Worm (Caenorhabditis elegans) whole organism, mixed stage, embryonic: Measurements from ENCODE around the gene srh-109.

Experiments used
- M03D4.4 ChIP-seq: sonication (generic microtip); optimal IDR thresholded peaks from 2 replicates; lab custom pipeline; 2017; ENCODE audit warnings: mild to moderate bottlenecking, missing genetic modification characterization, missing compliant biosample characterization
- bed-3 ChIP-seq: fragments of 200-800 bp; sonication (Bioruptor generic); optimal IDR thresholded peaks from 3 replicates; lab custom pipeline; 2018; ENCODE audit warnings: mild to moderate bottlenecking, missing genetic modification characterization, moderate library complexity, missing compliant biosample characterization
- ceh-43 ChIP-seq: fragments of 200-800 bp; sonication (Bioruptor generic); optimal IDR thresholded peaks from 2 replicates; lab custom pipeline; 2018; ENCODE audit warnings: mild to moderate bottlenecking, missing genetic modification characterization, moderate library complexity, missing compliant biosample characterization
- ces-1 ChIP-seq: fragments of 150-350 bp; optimal IDR thresholded peaks from 2 replicates; lab custom pipeline; 2014; ENCODE audit warnings: missing biosample characterization, missing genetic modification reagents, missing genetic modification characterization
- cnd-1 ChIP-seq: fragments of 200-800 bp; sonication (Bioruptor generic); optimal IDR thresholded peaks from 2 replicates; lab custom pipeline; 2018; ENCODE audit warnings: mild to moderate bottlenecking, missing genetic modification characterization, missing compliant biosample characterization
- drap-1 ChIP-seq: fragments of 200-800 bp; sonication (Bioruptor generic); optimal IDR thresholded peaks from 3 replicates; lab custom pipeline; 2018; ENCODE audit warnings: mild to moderate bottlenecking, missing genetic modification characterization, missing compliant biosample characterization
- elt-1 ChIP-seq: sonication (generic microtip); optimal IDR thresholded peaks from 2 replicates; lab custom pipeline; 2017; ENCODE audit warnings: missing genetic modification characterization, mild to moderate bottlenecking, missing compliant biosample characterization, antibody characterized with exemption, moderate library complexity, borderline replicate concordance; ENCODE audit not compliant: insufficient read depth
- elt-3 ChIP-seq: fragments of 150-350 bp; optimal IDR thresholded peaks from 2 replicates; lab custom pipeline; 2014; ENCODE audit warnings: missing biosample characterization, missing genetic modification characterization
- flh-1 ChIP-seq: fragments of 200-800 bp; sonication (Bioruptor generic); optimal IDR thresholded peaks from 2 replicates; lab custom pipeline; 2018; ENCODE audit warnings: mild to moderate bottlenecking, missing genetic modification characterization, moderate library complexity, missing compliant biosample characterization
- ham-2 ChIP-seq: fragments of 200-800 bp; sonication (Bioruptor generic); optimal IDR thresholded peaks from 2 replicates; lab custom pipeline; 2018; ENCODE audit warnings: mild to moderate bottlenecking, missing genetic modification characterization, missing compliant biosample characterization
- hlh-1 ChIP-seq: fragments of 150-350 bp; optimal IDR thresholded peaks from 2 replicates; lab custom pipeline; 2014; ENCODE audit warnings: missing biosample characterization, missing genetic modification reagents, missing genetic modification characterization
- lin-13 ChIP-seq: fragments of 150-350 bp; optimal IDR thresholded peaks from 2 replicates; lab custom pipeline; 2014; ENCODE audit warnings: missing biosample characterization, missing genetic modification characterization
- lin-32 ChIP-seq: fragments of 200-800 bp; sonication (Bioruptor generic); optimal IDR thresholded peaks from 2 replicates; lab custom pipeline; 2018; ENCODE audit warnings: mild to moderate bottlenecking, missing genetic modification characterization, missing compliant biosample characterization
- lsy-2 ChIP-seq: fragments of 150-350 bp; optimal IDR thresholded peaks from 2 replicates; lab custom pipeline; 2014; ENCODE audit warnings: missing biosample characterization, missing genetic modification characterization
- mab-5 ChIP-seq: fragments of 150-350 bp; optimal IDR thresholded peaks from 2 replicates; lab custom pipeline; 2014; ENCODE audit warnings: missing biosample characterization, missing genetic modification characterization
- mep-1 ChIP-seq: fragments of 150-350 bp; optimal IDR thresholded peaks from 2 replicates; lab custom pipeline; 2017; ENCODE audit warnings: missing biosample characterization, missing genetic modification reagents, missing genetic modification characterization, inconsistent platforms
- mls-2 ChIP-seq: sonication (generic microtip); optimal IDR thresholded peaks from 2 replicates; lab custom pipeline; 2016; ENCODE audit warnings: mild to moderate bottlenecking, missing genetic modification characterization, moderate library complexity, missing compliant biosample characterization
- nhr-12 ChIP-seq: fragments of 150-350 bp; optimal IDR thresholded peaks from 2 replicates; lab custom pipeline; 2014; ENCODE audit warnings: missing biosample characterization, missing genetic modification characterization
- nhr-2 ChIP-seq: fragments of 150-350 bp; optimal IDR thresholded peaks from 2 replicates; lab custom pipeline; 2014; ENCODE audit warnings: missing biosample characterization, missing genetic modification characterization
- nhr-237 ChIP-seq: fragments of 150-350 bp; optimal IDR thresholded peaks from 2 replicates; lab custom pipeline; 2014; ENCODE audit warnings: missing biosample characterization, missing genetic modification characterization
- nhr-28 ChIP-seq: fragments of 150-350 bp; optimal IDR thresholded peaks from 2 replicates; lab custom pipeline; 2014; ENCODE audit warnings: missing biosample characterization, missing genetic modification characterization
- nhr-76 ChIP-seq: sonication (generic microtip); optimal IDR thresholded peaks from 2 replicates; lab custom pipeline; 2017; ENCODE audit warnings: missing biosample characterization, missing genetic modification characterization
- pha-4 ChIP-seq: fragments of 150-350 bp; optimal IDR thresholded peaks from 2 replicates; lab custom pipeline; 2018; ENCODE audit warnings: missing biosample characterization, missing genetic modification reagents, missing genetic modification characterization
- sem-2 ChIP-seq: fragments of 200-800 bp; sonication (Bioruptor generic); optimal IDR thresholded peaks from 2 replicates; lab custom pipeline; 2018; ENCODE audit warnings: mild to moderate bottlenecking, missing genetic modification characterization, missing compliant biosample characterization
- snpc-4 ChIP-seq: fragments of 150-350 bp; optimal IDR thresholded peaks from 2 replicates; lab custom pipeline; 2014; ENCODE audit warnings: missing biosample characterization, missing genetic modification characterization
- tbx-8 ChIP-seq: fragments of 200-800 bp; sonication (Bioruptor generic); optimal IDR thresholded peaks from 2 replicates; lab custom pipeline; 2018; ENCODE audit warnings: mild to moderate bottlenecking, missing genetic modification characterization, moderate library complexity, missing compliant biosample characterization
- unc-120 ChIP-seq: sonication (generic microtip); optimal IDR thresholded peaks from 2 replicates; lab custom pipeline; 2017; ENCODE audit warnings: missing genetic modification characterization, missing compliant biosample characterization; ENCODE audit not compliant: poor library complexity, severe bottlenecking
- unc-39 ChIP-seq: fragments of 150-350 bp; optimal IDR thresholded peaks from 2 replicates; lab custom pipeline; 2014; ENCODE audit warnings: missing biosample characterization, missing genetic modification characterization
- unc-62 ChIP-seq: fragments of 150-350 bp; optimal IDR thresholded peaks from 2 replicates; lab custom pipeline; 2014; ENCODE audit warnings: missing biosample characterization, missing genetic modification reagents, missing genetic modification characterization
- zip-8 ChIP-seq: fragments of 150-350 bp; optimal IDR thresholded peaks from 2 replicates; lab custom pipeline; 2014; ENCODE audit warnings: missing biosample characterization, missing genetic modification characterization
- ztf-11 ChIP-seq: fragments of 150-350 bp; optimal IDR thresholded peaks from 2 replicates; lab custom pipeline; 2014; ENCODE audit warnings: missing biosample characterization, missing genetic modification characterization

The srh-109 gene

DNA sequence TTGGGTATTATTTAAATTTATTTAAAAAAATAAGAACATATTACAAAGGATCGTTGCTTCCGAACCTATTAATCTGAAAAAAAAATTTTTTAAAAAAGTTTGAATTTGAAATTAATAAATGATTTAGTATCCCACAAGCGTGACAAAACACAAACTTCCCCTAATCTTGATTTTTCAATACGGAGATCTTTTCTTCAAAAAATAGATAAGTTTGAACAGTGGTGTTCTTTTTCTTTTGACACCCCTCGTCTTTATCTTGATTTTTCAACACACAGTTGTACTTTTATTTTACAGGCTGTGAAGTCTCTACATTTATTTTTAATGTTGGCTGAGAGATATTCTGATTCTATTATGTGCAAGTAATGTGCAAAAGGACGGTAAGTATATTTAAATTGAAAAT is 16.1 kb upstream of the srh-109 start, which contains the start of gene T19C9.10:
Gene T19C9.10, plus strand, starts transcription at position 248 of the 400 bp plus-strand sequence.
- TF ChIP-seq elt-1 (tag; lab: Kevin White, UChicago) (peak; percentile 61), lin-13 (tag; lab: Kevin White, UChicago) (no peak), elt-3 (tag; lab: Kevin White, UChicago) (no peak), pha-4 (tag; lab: Kevin White, UChicago) (no peak), nhr-237 (tag; lab: Kevin White, UChicago) (no peak)

DNA sequence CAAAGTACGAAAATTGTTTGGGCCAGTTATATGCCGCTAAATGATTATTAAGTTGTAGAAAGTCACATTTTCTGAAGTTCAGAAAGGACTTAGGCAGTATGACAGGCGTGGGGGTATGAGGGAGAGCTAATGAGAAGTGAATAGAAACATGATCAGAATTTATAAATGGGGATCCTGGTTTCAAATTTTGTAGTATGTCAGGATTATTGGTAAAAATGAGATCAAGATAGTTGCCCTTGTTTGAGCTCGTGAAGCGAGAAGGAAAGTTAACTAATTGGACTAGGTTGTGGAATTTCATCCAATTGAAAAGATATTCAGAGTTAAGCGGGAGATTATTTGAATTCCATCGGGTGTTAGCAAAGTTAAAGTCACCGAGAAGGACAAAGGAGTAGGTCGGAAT is 12.2 kb upstream of the srh-109 start:
- no peak for TF ChIP-seq unc-62 (GFP tag; lab: Kevin White, UChicago)
- no peak for TF ChIP-seq ceh-43

DNA sequence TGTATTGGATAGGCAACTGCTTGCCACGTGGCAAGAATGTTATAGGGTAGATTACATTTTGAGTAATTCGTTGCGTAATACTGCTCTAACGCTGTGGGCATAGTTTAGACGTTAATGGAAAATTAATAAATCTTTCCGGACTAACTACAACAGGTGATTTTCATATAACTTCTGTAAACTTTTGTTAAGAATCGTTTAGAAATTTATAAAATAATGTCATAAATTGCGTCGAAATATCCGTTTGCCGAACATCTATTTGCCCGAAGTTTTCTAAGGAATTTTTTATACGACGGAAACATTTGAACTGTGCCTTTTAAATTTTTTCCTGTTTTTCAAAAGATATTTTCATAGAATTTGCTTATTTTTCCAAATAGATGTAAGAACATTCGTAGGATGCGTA is 5.9 kb upstream of the srh-109 start, which contains the start of gene srh-112:
Gene srh-112, minus strand, starts transcription at position 101 of the 400 bp plus-strand sequence.
- TF ChIP-seq ham-2 (GFP tag; lab: Kevin White, UChicago) = no peak
- TF ChIP-seq lin-13 (tag; lab: Kevin White, UChicago) = no peak
- no peak for TF ChIP-seq ceh-43
- no peak for TF ChIP-seq tbx-8 (GFP tag; lab: Kevin White, UChicago)
- no peak for TF ChIP-seq cnd-1
- TF ChIP-seq elt-1 (tag; lab: Kevin White, UChicago) = no peak
- TF ChIP-seq ces-1 (GFP tag; lab: Kevin White, UChicago) = no peak
- TF ChIP-seq pha-4 (tag; lab: Kevin White, UChicago) = no peak
- TF ChIP-seq nhr-28 (tag; lab: Kevin White, UChicago) = no peak
- no peak for TF ChIP-seq zip-8 (tag; lab: Kevin White, UChicago)
- TF ChIP-seq flh-1 (GFP tag; lab: Kevin White, UChicago) = no peak
- no peak for TF ChIP-seq hlh-1 (tag; lab: Kevin White, UChicago)
- TF ChIP-seq unc-62 (GFP tag; lab: Kevin White, UChicago) = no peak
- no peak for TF ChIP-seq drap-1 (GFP tag; lab: Kevin White, UChicago)
- no peak for TF ChIP-seq mls-2 (tag; lab: Kevin White, UChicago)
- no peak for TF ChIP-seq mep-1 (tag; lab: Kevin White, UChicago)
- TF ChIP-seq lsy-2 (tag; lab: Kevin White, UChicago) = no peak
- no peak for TF ChIP-seq nhr-76 (tag; lab: Kevin White, UChicago)
- no peak for TF ChIP-seq elt-3 (tag; lab: Kevin White, UChicago)
- TF ChIP-seq ztf-11 (tag; lab: Kevin White, UChicago) = no peak

DNA sequence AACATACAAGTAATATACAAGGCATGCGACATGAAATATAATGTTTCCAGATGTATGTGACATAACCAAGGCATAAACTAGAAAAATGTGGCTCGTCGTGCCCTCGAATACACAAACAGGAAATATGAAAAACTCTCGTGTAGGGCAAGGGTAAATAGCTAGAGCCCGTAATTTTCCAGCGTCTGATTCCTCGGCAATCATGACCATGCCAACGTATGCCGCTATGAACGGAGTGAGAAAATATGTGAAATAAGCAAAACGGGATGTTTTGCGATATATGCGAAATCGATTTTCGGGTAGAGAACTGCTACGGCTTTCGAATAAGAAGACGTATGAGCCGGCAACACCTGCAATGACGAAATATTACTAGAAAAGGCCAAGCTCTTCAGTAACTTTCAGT is 5.1 kb upstream of the srh-109 start, which contains the start of gene scl-25:
Gene scl-25, plus strand, starts transcription at position 301 of the 400 bp plus-strand sequence.
- TF ChIP-seq ces-1 (GFP tag; lab: Kevin White, UChicago) = no peak
- no peak for TF ChIP-seq nhr-28 (tag; lab: Kevin White, UChicago)

DNA sequence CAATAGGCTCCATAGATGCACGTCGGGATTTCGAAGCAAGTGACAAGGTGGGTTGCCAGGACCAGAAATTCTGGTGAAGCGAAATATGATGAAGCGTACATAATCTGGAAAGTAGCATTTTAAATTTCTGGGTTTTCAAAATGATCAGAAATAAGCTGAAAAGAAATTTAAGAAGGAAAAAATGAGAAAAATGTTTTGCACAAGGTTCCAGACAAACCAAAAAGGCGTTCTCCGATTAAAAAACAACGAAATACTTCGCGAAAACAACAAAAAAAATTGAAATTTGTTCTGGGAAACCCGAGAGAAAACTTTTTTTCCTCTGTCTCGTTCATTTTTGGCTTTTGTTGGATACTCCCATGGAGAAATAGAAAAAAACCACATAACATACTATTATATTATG is 3.1 kb upstream of the srh-109 start, which contains the start of gene srh-252:
Gene srh-252, minus strand, starts transcription at position 101 of the 400 bp plus-strand sequence.
- TF ChIP-seq ces-1 (GFP tag; lab: Kevin White, UChicago) (no peak), mep-1 (tag; lab: Kevin White, UChicago) (no peak), bed-3 (GFP tag; lab: Kevin White, UChicago) (no peak)

DNA sequence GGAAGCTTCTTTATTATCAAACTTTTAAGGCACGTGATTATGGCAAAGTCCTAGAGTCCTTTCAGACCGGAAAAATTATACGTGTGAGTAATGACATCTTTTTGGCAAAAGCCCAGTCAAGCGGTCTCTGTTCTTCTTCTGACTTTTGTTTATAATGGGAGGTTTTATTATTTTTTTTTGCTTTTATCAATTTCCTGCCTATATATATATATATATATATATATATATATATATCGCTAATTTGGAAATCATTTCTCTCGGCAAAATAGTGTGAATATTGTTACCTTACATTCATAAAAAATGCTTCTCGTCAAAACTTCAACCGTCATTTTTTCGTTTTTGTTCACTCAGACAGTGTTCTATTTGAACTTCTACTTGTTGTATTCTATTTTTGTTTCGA is 2.6 kb downstream of the srh-109 start, which contains the start of gene srbc-62:
Gene srbc-62, plus strand, starts transcription at position 301 of the 400 bp plus-strand sequence.
- TF ChIP-seq drap-1 (GFP tag; lab: Kevin White, UChicago) (no peak), tbx-8 (GFP tag; lab: Kevin White, UChicago) (no peak), hlh-1 (tag; lab: Kevin White, UChicago) (no peak), nhr-76 (tag; lab: Kevin White, UChicago) (no peak), unc-39 (no peak), unc-120 (tag; lab: Kevin White, UChicago) (no peak), mep-1 (tag; lab: Kevin White, UChicago) (no peak), mab-5 (tag; lab: Kevin White, UChicago) (no peak), ztf-11 (tag; lab: Kevin White, UChicago) (no peak)
- TF ChIP-seq, all 35 proteins: peak for 0

DNA sequence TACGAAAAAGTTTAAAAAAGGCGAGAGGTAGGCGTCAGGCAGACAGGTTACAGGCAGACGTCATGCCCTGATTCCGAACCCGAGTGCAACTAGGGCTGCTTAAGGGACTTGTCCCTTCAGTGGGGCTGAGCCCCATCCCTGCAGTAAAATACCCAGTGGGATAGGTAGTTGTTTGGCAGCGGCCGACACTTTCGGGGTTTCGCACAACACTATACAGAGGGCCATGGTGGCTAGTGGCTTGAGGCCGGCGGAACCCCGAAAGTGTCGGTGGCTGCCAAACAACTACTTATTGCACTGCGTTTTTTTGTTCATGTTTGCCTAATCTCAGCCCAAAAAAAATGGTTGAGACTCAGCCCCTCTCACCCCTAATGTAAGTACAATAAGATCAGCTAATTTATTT is 4.6 kb downstream of the srh-109 start:
- TF ChIP-seq zip-8 (tag; lab: Kevin White, UChicago) (no peak), nhr-2 (tag; lab: Kevin White, UChicago) (no peak), snpc-4 (tag; lab: Kevin White, UChicago) (no peak), sem-2 (GFP tag; lab: Kevin White, UChicago) (no peak), nhr-237 (tag; lab: Kevin White, UChicago) (no peak), unc-62 (GFP tag; lab: Kevin White, UChicago) (no peak), elt-3 (tag; lab: Kevin White, UChicago) (no peak), hlh-1 (tag; lab: Kevin White, UChicago) (no peak), ceh-43 (no peak), mep-1 (tag; lab: Kevin White, UChicago) (no peak), cnd-1 (no peak), M03D4.4 (no peak), lin-32 (GFP tag; lab: Kevin White, UChicago) (no peak), nhr-12 (tag; lab: Kevin White, UChicago) (no peak), bed-3 (GFP tag; lab: Kevin White, UChicago) (no peak), unc-39 (no peak)
